Worm (Caenorhabditis elegans) whole organism, young adult: ENCODE results near the gene nhr-26.
A peak's percentile ranks its signal among the peaks of the same experiment; 100 is the strongest.

Experiments used
- B0019.2 ChIP-seq: fragments of 200-800 bp; sonication (Bioruptor generic); conservative IDR thresholded peaks from 2 replicates; pipeline ENCODE4 v1.3.6; 2022; ENCODE audit warnings: missing genetic modification reagents, missing genetic modification characterization, missing compliant biosample characterization
- B0261.1 ChIP-seq: sonication (generic microtip); optimal IDR thresholded peaks from 2 replicates; lab custom pipeline; 2016; ENCODE audit warnings: mild to moderate bottlenecking, missing genetic modification characterization, moderate library complexity, missing compliant biosample characterization
- B0336.3 ChIP-seq: fragments of 200-800 bp; sonication (Bioruptor generic); IDR thresholded peaks from 2 replicates; pipeline ENCODE4 v1.3.6; 2022; ENCODE audit warnings: missing genetic modification characterization, missing compliant biosample characterization
- C17E4.6 ChIP-seq: fragments of 200-800 bp; sonication (Bioruptor generic); IDR thresholded peaks from 2 replicates; pipeline ENCODE4 v1.3.6; 2022; ENCODE audit warnings: missing genetic modification reagents, missing genetic modification characterization, missing compliant biosample characterization
- D2030.7 ChIP-seq: fragments of 200-800 bp; sonication (Bioruptor generic); IDR thresholded peaks from 2 replicates; pipeline ENCODE4 v1.3.6; 2022; ENCODE audit warnings: missing genetic modification reagents, missing genetic modification characterization, missing compliant biosample characterization
- F22D6.2 ChIP-seq: sonication (generic microtip); optimal IDR thresholded peaks from 2 replicates; lab custom pipeline; 2016; ENCODE audit warnings: mild to moderate bottlenecking, missing genetic modification characterization, missing compliant biosample characterization
- F49E8.2 ChIP-seq: sonication (generic microtip); optimal IDR thresholded peaks from 3 replicates; lab custom pipeline; 2017; ENCODE audit warnings: missing genetic modification characterization, mild to moderate bottlenecking, missing compliant biosample characterization, antibody characterized with exemption, moderate library complexity; ENCODE audit not compliant: insufficient read depth
- F55B11.4 ChIP-seq: sonication (generic microtip); optimal IDR thresholded peaks from 2 replicates; lab custom pipeline; 2016; ENCODE audit warnings: missing compliant biosample characterization, missing genetic modification characterization, borderline replicate concordance; ENCODE audit not compliant: insufficient read depth
- Y56A3A.18 ChIP-seq: fragments of 200-800 bp; sonication (Bioruptor generic); IDR thresholded peaks from 2 replicates; pipeline ENCODE4 v1.3.6; 2022; ENCODE audit warnings: missing genetic modification reagents, missing genetic modification characterization, missing compliant biosample characterization
- Y67H2A.10 ChIP-seq: fragments of 200-800 bp; sonication (Bioruptor generic); conservative IDR thresholded peaks from 2 replicates; pipeline ENCODE4 v1.3.6; 2022; ENCODE audit warnings: missing genetic modification reagents, missing genetic modification characterization, missing compliant biosample characterization
- Y95B8A.8 ChIP-seq: fragments of 200-800 bp; sonication (Bioruptor generic); IDR thresholded peaks from 2 replicates; pipeline ENCODE4 v1.3.6; 2022; ENCODE audit warnings: missing genetic modification reagents, missing genetic modification characterization, missing compliant biosample characterization
- aptf-2 ChIP-seq: fragments of 200-800 bp; sonication (Bioruptor generic); conservative IDR thresholded peaks from 2 replicates; pipeline ENCODE4 v1.3.6; 2022; ENCODE audit warnings: missing genetic modification reagents, missing genetic modification characterization, missing compliant biosample characterization
- aptf-3 ChIP-seq: fragments of 200-800 bp; sonication (Bioruptor generic); IDR thresholded peaks from 2 replicates; pipeline ENCODE4 v1.3.6; 2022; ENCODE audit warnings: missing genetic modification characterization, missing compliant biosample characterization
- attf-5 ChIP-seq: fragments of 200-800 bp; sonication (Bioruptor generic); optimal IDR thresholded peaks from 2 replicates; lab custom pipeline; 2018; ENCODE audit warnings: mild to moderate bottlenecking, missing genetic modification characterization, missing compliant biosample characterization
- bed-2 ChIP-seq: fragments of 200-800 bp; sonication (Bioruptor generic); IDR thresholded peaks from 2 replicates; pipeline ENCODE4 v1.3.6; 2022; ENCODE audit warnings: missing genetic modification reagents, missing genetic modification characterization, missing compliant biosample characterization
- ccch-3 ChIP-seq: fragments of 200-800 bp; sonication (Bioruptor generic); optimal IDR thresholded peaks from 2 replicates; lab custom pipeline; 2018; ENCODE audit warnings: mild to moderate bottlenecking, missing genetic modification characterization, missing compliant biosample characterization
- ceh-27 ChIP-seq: fragments of 200-800 bp; sonication (Bioruptor generic); optimal IDR thresholded peaks from 2 replicates; lab custom pipeline; 2018; ENCODE audit warnings: mild to moderate bottlenecking, missing genetic modification characterization, moderate library complexity, missing compliant biosample characterization
- ceh-79 ChIP-seq: sonication (generic microtip); optimal IDR thresholded peaks from 2 replicates; lab custom pipeline; 2017; ENCODE audit warnings: mild to moderate bottlenecking, missing genetic modification characterization, missing compliant biosample characterization
- die-1 ChIP-seq: sonication (generic microtip); optimal IDR thresholded peaks from 2 replicates; lab custom pipeline; 2016; ENCODE audit warnings: missing genotype, mild to moderate bottlenecking, missing genetic modification characterization, missing compliant biosample characterization
- efl-1 ChIP-seq: fragments of 150-350 bp; optimal IDR thresholded peaks from 2 replicates; lab custom pipeline; 2014; ENCODE audit warnings: missing biosample characterization, missing genetic modification reagents, missing genetic modification characterization
- egrh-3 ChIP-seq: fragments of 200-800 bp; sonication (Bioruptor generic); IDR thresholded peaks from 2 replicates; pipeline ENCODE4 v1.3.6; 2022; ENCODE audit warnings: missing genetic modification reagents, missing genetic modification characterization, missing compliant biosample characterization
- ekl-4 ChIP-seq: fragments of 200-800 bp; sonication (Bioruptor generic); IDR thresholded peaks from 2 replicates; pipeline ENCODE4 v1.3.6; 2022; ENCODE audit warnings: missing genetic modification reagents, missing genetic modification characterization, missing compliant biosample characterization
- hlh-12 ChIP-seq: sonication (generic microtip); optimal IDR thresholded peaks from 2 replicates; lab custom pipeline; 2016; ENCODE audit warnings: missing genetic modification characterization, missing compliant biosample characterization
- hmg-1.2 ChIP-seq: fragments of 200-800 bp; sonication (Bioruptor generic); IDR thresholded peaks from 2 replicates; pipeline ENCODE4 v1.3.6; 2022; ENCODE audit warnings: missing genetic modification reagents, missing genetic modification characterization, missing compliant biosample characterization
- hsf-1 ChIP-seq: fragments of 200-800 bp; sonication (Bioruptor generic); IDR thresholded peaks from 2 replicates; pipeline ENCODE4 v1.3.6; 2022; ENCODE audit warnings: missing genetic modification reagents, missing genetic modification characterization, missing compliant biosample characterization
- lin-26 ChIP-seq: fragments of 200-800 bp; sonication (Bioruptor generic); IDR thresholded peaks from 2 replicates; pipeline ENCODE4 v1.3.6; 2022; ENCODE audit warnings: missing genetic modification reagents, missing genetic modification characterization, missing compliant biosample characterization
- lin-40 ChIP-seq: sonication (generic microtip); optimal IDR thresholded peaks from 2 replicates; lab custom pipeline; 2016; ENCODE audit warnings: missing genetic modification characterization, mild to moderate bottlenecking, missing compliant biosample characterization, missing genotype, missing genetic modification reagents
- lsl-1 ChIP-seq: fragments of 200-800 bp; sonication (Bioruptor generic); optimal IDR thresholded peaks from 2 replicates; lab custom pipeline; 2018; ENCODE audit warnings: mild to moderate bottlenecking, missing genetic modification characterization, moderate library complexity, missing compliant biosample characterization
- madf-6 ChIP-seq: fragments of 200-800 bp; sonication (Bioruptor generic); IDR thresholded peaks from 2 replicates; pipeline ENCODE4 v1.3.6; 2022; ENCODE audit warnings: missing genetic modification reagents, missing genetic modification characterization, missing compliant biosample characterization
- madf-8 ChIP-seq: fragments of 200-800 bp; sonication (Bioruptor generic); conservative IDR thresholded peaks from 2 replicates; pipeline ENCODE4 v1.3.6; 2022; ENCODE audit warnings: missing genetic modification reagents, missing genetic modification characterization, missing compliant biosample characterization
- mcd-1 ChIP-seq: fragments of 200-800 bp; sonication (Bioruptor generic); IDR thresholded peaks from 2 replicates; pipeline ENCODE4 v1.3.6; 2022; ENCODE audit warnings: missing genetic modification reagents, missing genetic modification characterization, missing compliant biosample characterization
- nfya-1 ChIP-seq: sonication (generic microtip); optimal IDR thresholded peaks from 2 replicates; lab custom pipeline; 2017; ENCODE audit warnings: antibody characterized with exemption, missing compliant biosample characterization, missing genetic modification characterization, borderline replicate concordance; ENCODE audit not compliant: insufficient read depth
- nfya-2 ChIP-seq: fragments of 200-800 bp; sonication (Bioruptor generic); IDR thresholded peaks from 2 replicates; pipeline ENCODE4 v1.3.6; 2022; ENCODE audit warnings: missing genetic modification reagents, missing genetic modification characterization, missing compliant biosample characterization
- nhr-179 ChIP-seq: sonication (generic microtip); optimal IDR thresholded peaks from 2 replicates; lab custom pipeline; 2016; ENCODE audit warnings: mild to moderate bottlenecking, missing genetic modification characterization, missing compliant biosample characterization
- nhr-27 ChIP-seq: fragments of 200-800 bp; sonication (Bioruptor generic); optimal IDR thresholded peaks from 2 replicates; lab custom pipeline; 2018; ENCODE audit warnings: mild to moderate bottlenecking, missing genetic modification characterization, moderate library complexity, missing compliant biosample characterization
- nhr-80 ChIP-seq: sonication (generic microtip); optimal IDR thresholded peaks from 2 replicates; lab custom pipeline; 2016; ENCODE audit warnings: missing genetic modification characterization, missing compliant biosample characterization
- sea-2 ChIP-seq: fragments of 200-800 bp; sonication (Bioruptor generic); IDR thresholded peaks from 2 replicates; pipeline ENCODE4 v1.3.6; 2022; ENCODE audit warnings: missing genetic modification characterization, missing compliant biosample characterization
- snpc-1.1 ChIP-seq: sonication (generic microtip); optimal IDR thresholded peaks from 2 replicates; lab custom pipeline; 2017; ENCODE audit warnings: missing genetic modification characterization, mild to moderate bottlenecking, missing compliant biosample characterization, antibody characterized with exemption, moderate library complexity, missing genotype, missing genetic modification reagents; ENCODE audit not compliant: insufficient read depth
- somi-1 ChIP-seq: fragments of 200-800 bp; sonication (Bioruptor generic); optimal IDR thresholded peaks from 2 replicates; lab custom pipeline; 2018; ENCODE audit warnings: mild to moderate bottlenecking, missing genetic modification characterization, missing compliant biosample characterization
- tbp1 ChIP-seq: fragments of 200-800 bp; sonication (Bioruptor generic); optimal IDR thresholded peaks from 2 replicates; lab custom pipeline; 2018; ENCODE audit warnings: mild to moderate bottlenecking, missing genetic modification characterization, missing compliant biosample characterization
- unc-130 ChIP-seq: sonication (generic microtip); optimal IDR thresholded peaks from 2 replicates; lab custom pipeline; 2016; ENCODE audit warnings: missing genetic modification reagents, missing genetic modification characterization, missing compliant biosample characterization
- xnd-1 ChIP-seq: sonication (generic microtip); optimal IDR thresholded peaks from 2 replicates; lab custom pipeline; 2016; ENCODE audit warnings: missing genotype, missing genetic modification reagents, missing genetic modification characterization, missing compliant biosample characterization
- ztf-22 ChIP-seq: fragments of 200-800 bp; sonication (Bioruptor generic); optimal IDR thresholded peaks from 2 replicates; lab custom pipeline; 2018; ENCODE audit warnings: mild to moderate bottlenecking, missing genetic modification characterization, moderate library complexity, missing compliant biosample characterization
- ztf-28 ChIP-seq: fragments of 200-800 bp; sonication (Bioruptor generic); IDR thresholded peaks from 2 replicates; pipeline ENCODE4 v1.3.6; 2022; ENCODE audit warnings: missing genetic modification reagents, missing genetic modification characterization, missing compliant biosample characterization
- ztf-3 ChIP-seq: fragments of 200-800 bp; sonication (Bioruptor generic); optimal IDR thresholded peaks from 2 replicates; lab custom pipeline; 2018; ENCODE audit warnings: mild to moderate bottlenecking, missing genetic modification characterization, missing compliant biosample characterization

The nhr-26 gene

ce11 chrX:12661091-12661526, 39.2 kb downstream of the nhr-26 start (continued):
- TF ChIP-seq somi-1 (GFP tag; lab: Kevin White, UChicago): peak; percentile 76
- TF ChIP-seq aptf-2 (GFP tag; lab: Robert Waterston, UW): no peak
- no peak for TF ChIP-seq aptf-3 (GFP tag; lab: Robert Waterston, UW)
- no peak for TF ChIP-seq egrh-3 (GFP tag; lab: Robert Waterston, UW)
- peak; percentile 75 for TF ChIP-seq D2030.7 (GFP tag; lab: Robert Waterston, UW)
- peak; percentile 56; the same call in 1 of the 2 replicates for TF ChIP-seq B0019.2 (GFP tag; lab: Robert Waterston, UW)
- no peak for TF ChIP-seq sea-2
- TF ChIP-seq bed-2 (GFP tag; lab: Robert Waterston, UW): no peak
- TF ChIP-seq xnd-1 (tag; lab: Kevin White, UChicago): no peak
- peak; percentile 46; the same call in 1 of the 2 replicates for TF ChIP-seq Y67H2A.10 (GFP tag; lab: Robert Waterston, UW)
- peak; percentile 76 for TF ChIP-seq nhr-27 (tag; lab: Kevin White, UChicago)
- TF ChIP-seq tbp1 (GFP tag; lab: Kevin White, UChicago): peak; percentile 92
- peak; percentile 60 for TF ChIP-seq snpc-1.1 (tag; lab: Kevin White, UChicago)
- TF ChIP-seq ccch-3 (GFP tag; lab: Kevin White, UChicago): no peak
- no peak for TF ChIP-seq ztf-22 (GFP tag; lab: Kevin White, UChicago)
- TF ChIP-seq ztf-3 (GFP tag; lab: Kevin White, UChicago): no peak
- TF ChIP-seq F49E8.2 (tag; lab: Kevin White, UChicago): no peak
- TF ChIP-seq hlh-12: no peak
- peak; percentile 47; the same call in 1 of the 2 replicates for TF ChIP-seq madf-6 (GFP tag; lab: Robert Waterston, UW)
- TF ChIP-seq lsl-1: peak; percentile 27
- no peak for TF ChIP-seq nfya-2 (GFP tag; lab: Robert Waterston, UW)
- TF ChIP-seq madf-8 (GFP tag; lab: Robert Waterston, UW): no peak; the same call in 1 of the 2 replicates
- no peak for TF ChIP-seq efl-1 (GFP tag; lab: Kevin White, UChicago)
- TF ChIP-seq nhr-179 (tag; lab: Kevin White, UChicago): peak; percentile 72
- no peak for TF ChIP-seq nfya-1 (tag; lab: Kevin White, UChicago)
- peak; percentile 53; the same call in 1 of the 2 replicates for TF ChIP-seq B0336.3
- TF ChIP-seq attf-5 (GFP tag; lab: Kevin White, UChicago): peak; percentile 41
- TF ChIP-seq unc-130 (GFP tag; lab: Kevin White, UChicago): peak; percentile 57
- 0 out of 2 replicates have a peak, but pooled peaks have one; percentile 47 for TF ChIP-seq Y56A3A.18
- TF ChIP-seq F22D6.2: peak; percentile 37
- TF ChIP-seq B0261.1 (tag; lab: Kevin White, UChicago): peak; percentile 96

ce11 chrX:12659814-12660213, 40.5 kb downstream of the nhr-26 start, which contains the start of gene C02B4.3:
TSS of gene C02B4.3 (minus strand) at chrX:12659847.
- TF ChIP-seq die-1 (tag; lab: Kevin White, UChicago): no peak
- no peak for TF ChIP-seq C17E4.6 (GFP tag; lab: Robert Waterston, UW)
- TF ChIP-seq F55B11.4 (tag; lab: Kevin White, UChicago): no peak
- TF ChIP-seq, all 124 proteins: peak for 0

- no peak for TF ChIP-seq ztf-28 (GFP tag; lab: Robert Waterston, UW)
- TF ChIP-seq ceh-27 (GFP tag; lab: Kevin White, UChicago): peak; percentile 44
- TF ChIP-seq egrh-3 (GFP tag; lab: Robert Waterston, UW): peak; percentile 83; the same call in 1 of the 2 replicates
- TF ChIP-seq nhr-80 (tag; lab: Kevin White, UChicago): peak; percentile 5
- TF ChIP-seq lin-26 (GFP tag; lab: Robert Waterston, UW): no peak
- TF ChIP-seq ceh-79 (tag; lab: Kevin White, UChicago): no peak
- peak; percentile 33 for TF ChIP-seq lin-40
- TF ChIP-seq nfya-2 (GFP tag; lab: Robert Waterston, UW): no peak
- no peak for TF ChIP-seq ekl-4 (GFP tag; lab: Robert Waterston, UW)
- TF ChIP-seq Y95B8A.8 (GFP tag; lab: Robert Waterston, UW): no peak
- peak; percentile 54; the same call in 1 of the 2 replicates for TF ChIP-seq mcd-1 (GFP tag; lab: Robert Waterston, UW)
- no peak for TF ChIP-seq hsf-1
- peak; percentile 59 for TF ChIP-seq hmg-1.2 (GFP tag; lab: Robert Waterston, UW)
Measured at ce11 chrX:12656420-12657033, 43.7 kb downstream of the nhr-26 start.
